Worm (Caenorhabditis elegans): ENCODE results near the gene gst-2.

- TF ChIP-seq fos-1 (tag; optimal IDR thresholded peaks at IDR 0.05) (no peak), jun-1 (tag; optimal IDR thresholded peaks at IDR 0.05) (no peak), aly-2 (tag; optimal IDR thresholded peaks at IDR 0.05) (no peak), mep-1 (tag; optimal IDR thresholded peaks at IDR 0.05) (no peak), madf-5 (GFP tag; IDR thresholded peaks at IDR 0.05) (no peak)
Measured at ce11 chrIV:10096881-10097280, 45.0 kb downstream of the gst-2 start, which contains the start of gene dis-3.

All from whole organism, L4 larva.